Worm (Caenorhabditis elegans): ENCODE results near the gene dao-6.

Gene dao-6

DNA sequence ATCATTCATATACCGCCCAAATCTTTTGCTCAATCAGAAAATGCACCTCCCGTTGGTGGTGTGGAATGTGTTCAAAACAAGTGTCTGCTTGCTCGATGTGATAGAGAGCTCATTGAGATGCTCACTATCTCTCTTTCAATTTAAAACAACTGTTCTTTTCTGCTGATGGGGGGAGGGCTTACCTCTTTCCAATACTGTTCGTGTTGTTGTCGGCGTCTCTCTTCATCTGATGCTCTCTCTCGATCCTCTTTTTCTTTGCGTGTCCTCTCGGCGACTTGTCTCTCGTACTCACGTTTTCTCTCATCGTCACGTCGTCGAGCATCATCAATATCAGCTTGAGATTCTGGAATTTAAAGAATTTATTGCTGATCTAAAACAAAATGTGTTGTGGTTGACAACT is 6.0 kb upstream of the dao-6 start:
- TF ChIP-seq lin-39 (tag; optimal IDR thresholded peaks at IDR 0.05) (no peak), nhr-129 (tag; optimal IDR thresholded peaks at IDR 0.05) (peak; percentile 31), sma-9 (GFP tag; optimal IDR thresholded peaks at IDR 0.05) (peak; percentile 50), sma-9 (tag; optimal IDR thresholded peaks at IDR 0.05) (no peak), elt-3 (tag; optimal IDR thresholded peaks at IDR 0.05) (no peak), R02D3.7 (tag; optimal IDR thresholded peaks at IDR 0.05) (no peak), zag-1 (tag; optimal IDR thresholded peaks at IDR 0.05) (no peak), mab-5 (tag; optimal IDR thresholded peaks at IDR 0.05) (no peak), snpc-4 (tag; optimal IDR thresholded peaks at IDR 0.05) (no peak), lin-11 (tag; optimal IDR thresholded peaks at IDR 0.05) (no peak), C34F6.9 (tag; optimal IDR thresholded peaks at IDR 0.05) (peak; percentile 48), nhr-12 (tag; optimal IDR thresholded peaks at IDR 0.05) (no peak), nhr-77 (tag; optimal IDR thresholded peaks at IDR 0.05) (no peak), dmd-4 (tag; optimal IDR thresholded peaks at IDR 0.05) (no peak), nhr-21 (tag; optimal IDR thresholded peaks at IDR 0.05) (no peak), F13H6.1 (tag; optimal IDR thresholded peaks at IDR 0.05) (peak; percentile 73), ztf-4 (tag; optimal IDR thresholded peaks at IDR 0.05) (no peak), nhr-10 (tag; optimal IDR thresholded peaks at IDR 0.05) (no peak), lsy-2 (tag; optimal IDR thresholded peaks at IDR 0.05) (peak in 1 of 2 experiments; percentile 33), crh-2 (tag; optimal IDR thresholded peaks at IDR 0.05) (no peak)

DNA sequence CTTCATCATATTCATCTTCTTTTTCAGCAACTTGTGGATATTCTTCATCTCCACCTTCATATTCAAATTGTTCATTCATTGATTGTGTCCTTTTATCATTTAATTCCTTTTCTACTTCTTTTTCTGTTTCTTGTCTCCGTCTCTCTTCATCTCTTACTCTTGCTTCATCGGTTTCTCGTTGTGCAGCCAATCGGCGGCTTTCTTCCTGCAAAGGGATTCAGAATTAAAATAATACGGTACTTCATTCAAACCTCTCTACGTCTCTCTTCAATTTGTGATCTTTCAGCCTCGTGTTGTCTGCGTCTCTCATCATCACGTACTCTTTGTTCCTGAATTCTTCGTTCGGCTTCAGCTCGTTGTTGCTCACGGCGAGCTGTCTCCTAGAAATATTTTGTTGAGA is 4.7 kb upstream of the dao-6 start:
- no peak for TF ChIP-seq sma-9 (GFP tag; optimal IDR thresholded peaks at IDR 0.05)
- TF ChIP-seq sma-9 (tag; optimal IDR thresholded peaks at IDR 0.05), result no peak
- TF ChIP-seq lsy-2 (tag; optimal IDR thresholded peaks at IDR 0.05), result peak in 1 of 2 experiments; percentile 28

DNA sequence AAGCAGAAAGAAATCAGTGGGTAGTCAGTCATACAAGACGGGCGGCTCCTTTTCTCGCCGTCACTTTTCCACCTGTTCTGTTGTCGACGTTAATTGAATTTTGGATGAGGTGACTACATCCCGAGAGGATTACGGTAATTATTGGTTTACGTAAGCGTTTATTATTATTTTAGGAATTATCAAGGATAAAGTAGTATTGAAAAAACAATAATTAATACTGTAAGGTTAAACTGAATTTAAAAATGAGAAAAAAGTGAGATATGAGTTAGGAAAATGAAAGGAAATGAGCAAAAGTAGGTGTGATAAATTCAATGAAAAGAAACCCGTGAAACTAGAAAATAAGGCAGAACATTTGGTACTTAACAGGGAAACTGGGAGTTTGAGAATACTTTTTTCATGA is 3.0 kb upstream of the dao-6 start, which contains the start of gene hlh-4:
Gene hlh-4, minus strand, starts transcription at position 101 of the 400 bp plus-strand sequence.
- TF ChIP-seq gmeb-1 (tag; optimal IDR thresholded peaks at IDR 0.05), result no peak
- TF ChIP-seq mab-5 (tag; optimal IDR thresholded peaks at IDR 0.05), result no peak
- TF ChIP-seq nhr-25 (tag; optimal IDR thresholded peaks at IDR 0.05), result no peak
- TF ChIP-seq mbf-1 (tag; optimal IDR thresholded peaks at IDR 0.05), result no peak
- TF ChIP-seq nhr-23 (tag; optimal IDR thresholded peaks at IDR 0.05), result no peak
- no peak for TF ChIP-seq zag-1 (tag; optimal IDR thresholded peaks at IDR 0.05)
- no peak for TF ChIP-seq peb-1 (tag; optimal IDR thresholded peaks at IDR 0.05)
- no peak for TF ChIP-seq unc-55 (GFP tag; optimal IDR thresholded peaks at IDR 0.05)

DNA sequence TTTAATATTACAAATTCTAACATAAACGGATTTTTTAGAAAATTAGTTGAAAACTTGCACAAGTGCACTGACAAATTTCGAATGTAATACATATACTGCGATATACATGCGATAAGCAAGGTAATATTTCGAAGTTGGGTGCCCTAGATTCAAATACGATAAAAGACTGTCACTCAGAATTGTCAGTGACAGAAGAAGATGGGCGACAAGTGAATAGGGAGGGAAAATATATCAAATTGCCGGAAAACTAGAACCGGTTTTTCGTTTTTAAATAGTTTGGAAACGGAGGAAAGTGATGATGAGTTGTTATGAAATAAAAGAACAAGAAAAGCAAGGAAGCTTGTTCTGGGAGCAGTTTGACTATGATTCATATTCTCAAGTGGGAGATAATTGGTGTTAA is 2.0 kb downstream of the dao-6 start:
- TF ChIP-seq skn-1 (tag; optimal IDR thresholded peaks at IDR 0.05) (no peak), lin-13 (GFP tag; optimal IDR thresholded peaks at IDR 0.05) (no peak), sma-9 (GFP tag; optimal IDR thresholded peaks at IDR 0.05) (no peak), sma-9 (tag; optimal IDR thresholded peaks at IDR 0.05) (no peak), R02D3.7 (tag; optimal IDR thresholded peaks at IDR 0.05) (no peak)

DNA sequence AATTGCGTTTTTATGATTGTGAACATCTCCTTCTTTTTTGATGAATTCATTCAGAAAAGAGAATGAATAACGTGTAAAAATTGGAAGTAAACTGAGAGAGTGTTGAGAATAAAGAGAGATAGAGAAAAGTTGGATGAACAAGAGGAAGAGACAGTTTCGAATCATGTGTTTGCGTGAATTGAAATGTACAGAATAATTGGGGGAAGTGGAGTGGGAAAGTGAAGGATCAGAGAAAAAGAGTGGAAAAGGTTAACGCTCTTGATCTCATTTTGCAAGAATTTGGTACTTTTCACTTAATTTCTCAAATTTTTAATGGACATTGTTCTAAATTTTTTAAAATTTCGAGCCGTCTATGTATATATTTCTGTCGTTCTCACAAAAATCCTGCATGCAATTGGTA is 2.7 kb downstream of the dao-6 start:
- TF ChIP-seq nhr-129 (tag; optimal IDR thresholded peaks at IDR 0.05) (peak; percentile 19), nhr-21 (tag; optimal IDR thresholded peaks at IDR 0.05) (no peak), unc-55 (GFP tag; optimal IDR thresholded peaks at IDR 0.05) (no peak), blmp-1 (tag; optimal IDR thresholded peaks at IDR 0.05; ENCODE audit: insufficient read depth) (no peak), dmd-4 (tag; optimal IDR thresholded peaks at IDR 0.05) (no peak)

DNA sequence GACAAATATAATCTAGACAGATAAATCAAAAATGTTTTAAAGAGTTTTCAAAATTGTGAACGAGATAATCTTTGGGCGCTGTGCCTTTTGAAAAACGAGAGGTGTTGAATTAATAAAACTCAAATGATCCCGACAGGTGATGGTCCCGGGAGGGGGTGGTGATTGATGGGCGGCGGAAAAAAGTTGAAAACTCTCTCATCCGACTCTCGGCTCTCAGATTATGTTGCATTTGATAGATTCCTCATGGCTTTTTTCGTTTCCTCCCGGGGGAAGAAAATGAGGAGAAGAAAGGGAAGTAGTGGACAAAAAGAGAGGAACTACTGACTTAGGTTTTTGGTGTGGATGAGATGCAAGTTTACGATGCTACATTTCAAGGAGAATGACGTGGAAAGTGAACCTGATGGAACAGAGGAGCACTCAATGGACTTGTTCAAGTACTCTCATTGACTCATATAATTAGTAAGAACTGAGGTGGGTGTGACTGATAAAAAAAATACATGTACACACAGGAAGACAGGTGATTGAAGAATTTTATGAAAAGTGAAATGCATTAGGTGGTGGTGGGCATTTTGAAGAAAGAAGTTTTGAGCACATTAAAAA is 4.6 kb downstream of the dao-6 start:
- peak; percentile 8 for TF ChIP-seq C34F6.9 (tag; optimal IDR thresholded peaks at IDR 0.05)
- peak; percentile 40 for TF ChIP-seq zag-1 (tag; optimal IDR thresholded peaks at IDR 0.05)
- TF ChIP-seq mab-5 (tag; optimal IDR thresholded peaks at IDR 0.05), result peak; percentile 45
- TF ChIP-seq unc-62 (GFP tag; optimal IDR thresholded peaks at IDR 0.05), result no peak
- peak in 1 of 2 experiments; percentile 44 for TF ChIP-seq lsy-2 (tag; optimal IDR thresholded peaks at IDR 0.05)
- TF ChIP-seq ama-1 (optimal IDR thresholded peaks at IDR 0.05), result no peak

Measured in whole organism, L2 larva.